Worm (Caenorhabditis elegans) whole organism, L1 larva: Measurements from ENCODE around the gene F11G11.15.

Experiments
- C04F5.9 ChIP-seq: sonication (generic microtip); optimal IDR thresholded peaks from 2 replicates; lab custom pipeline; 2016; ENCODE audit warnings: missing genetic modification characterization, missing compliant biosample characterization
- C16A3.4 ChIP-seq: fragments of 150-350 bp; optimal IDR thresholded peaks from 2 replicates; lab custom pipeline; 2014; ENCODE audit warnings: missing biosample characterization, missing genetic modification characterization
- C34B4.2 ChIP-seq: sonication (generic microtip); optimal IDR thresholded peaks from 2 replicates; lab custom pipeline; 2017; ENCODE audit warnings: mild to moderate bottlenecking, missing genetic modification characterization, missing compliant biosample characterization
- aha-1 ChIP-seq: fragments of 150-350 bp; optimal IDR thresholded peaks from 2 replicates; lab custom pipeline; 2014; ENCODE audit warnings: missing biosample characterization, missing genetic modification characterization
- alr-1 ChIP-seq: fragments of 200-800 bp; sonication (Bioruptor generic); optimal IDR thresholded peaks from 2 replicates; lab custom pipeline; 2018; ENCODE audit warnings: borderline replicate concordance, mild to moderate bottlenecking, missing genetic modification characterization, missing compliant biosample characterization
- ama-1 ChIP-seq: fragments of 150-350 bp; optimal IDR thresholded peaks from 2 replicates; lab custom pipeline; 2014
- blmp-1 ChIP-seq: fragments of 150-350 bp; optimal IDR thresholded peaks from 2 replicates; lab custom pipeline; 2014; ENCODE audit warnings: missing biosample characterization, missing genetic modification characterization
- ceh-8 ChIP-seq: fragments of 200-800 bp; sonication (Bioruptor generic); optimal IDR thresholded peaks from 2 replicates; lab custom pipeline; 2018; ENCODE audit warnings: mild to moderate bottlenecking, missing genetic modification characterization, moderate library complexity, missing compliant biosample characterization
- ceh-88 ChIP-seq: fragments of 200-800 bp; sonication (Bioruptor generic); IDR thresholded peaks from 2 replicates; pipeline ENCODE4 v1.3.6; 2022; ENCODE audit warnings: missing genetic modification characterization, missing compliant biosample characterization
- ceh-90 ChIP-seq: sonication (generic microtip); optimal IDR thresholded peaks from 2 replicates; lab custom pipeline; 2016; ENCODE audit warnings: missing genetic modification characterization, missing compliant biosample characterization
- ces-1 ChIP-seq: fragments of 150-350 bp; optimal IDR thresholded peaks from 2 replicates; lab custom pipeline; 2014; ENCODE audit warnings: missing biosample characterization, missing genetic modification reagents, missing genetic modification characterization
- efl-1 ChIP-seq, 4 experiments: fragments of 150-350 bp; optimal IDR thresholded peaks in 3 of 4; peaks in 1 of 4; 1 replicate in 1 of 4; 2 replicates in 3 of 4; lab custom pipeline; 2014; ENCODE audit warnings: missing biosample characterization in 2 of 4, missing genetic modification characterization in 2 of 4, missing genetic modification reagents in 2 of 4
- egl-27 ChIP-seq, 2 experiments: fragments of 150-350 bp in 1 of 2; sonication (generic microtip); optimal IDR thresholded peaks; 3 replicates each; lab custom pipeline; 2017 to 2018; ENCODE audit warnings: missing biosample characterization in 2 of 2, missing genetic modification characterization in 2 of 2, missing genetic modification reagents in 2 of 2
- elt-2 ChIP-seq: sonication (generic microtip); optimal IDR thresholded peaks from 2 replicates; lab custom pipeline; 2016; ENCODE audit warnings: missing genetic modification characterization, mild to moderate bottlenecking, inconsistent platforms, missing compliant biosample characterization, missing genetic modification reagents
- elt-3 ChIP-seq, 6 experiments: fragments of 150-350 bp in 1 of 6; sonication (generic microtip); optimal IDR thresholded peaks; 2 replicates each; lab custom pipeline; 2017 to 2018; ENCODE audit warnings: missing biosample characterization in 6 of 6, missing genetic modification characterization in 6 of 6, inconsistent platforms in 1 of 6
- fkh-10 ChIP-seq: sonication (generic microtip); optimal IDR thresholded peaks from 2 replicates; lab custom pipeline; 2017; ENCODE audit warnings: missing biosample characterization, missing genetic modification reagents, missing genetic modification characterization
- fkh-8 ChIP-seq: sonication (generic microtip); optimal IDR thresholded peaks from 2 replicates; lab custom pipeline; 2016; ENCODE audit warnings: mild to moderate bottlenecking, missing genetic modification characterization, missing compliant biosample characterization
- fos-1 ChIP-seq: fragments of 150-350 bp; optimal IDR thresholded peaks from 2 replicates; lab custom pipeline; 2014; ENCODE audit warnings: missing biosample characterization, missing genetic modification characterization
- grh-1 ChIP-seq: fragments of 200-800 bp; sonication (Bioruptor generic); IDR thresholded peaks from 2 replicates; pipeline ENCODE4 v1.3.6; 2022; ENCODE audit warnings: missing genetic modification reagents, missing genetic modification characterization, missing compliant biosample characterization
- hpl-2 ChIP-seq: fragments of 150-350 bp; optimal IDR thresholded peaks from 2 replicates; lab custom pipeline; 2014; ENCODE audit warnings: missing biosample characterization, missing genetic modification reagents, missing genetic modification characterization
- irx-1 ChIP-seq: sonication (generic microtip); optimal IDR thresholded peaks from 2 replicates; lab custom pipeline; 2016; ENCODE audit warnings: missing genetic modification characterization, missing compliant biosample characterization
- isw-1 ChIP-seq: fragments of 200-800 bp; sonication (Bioruptor generic); IDR thresholded peaks from 2 replicates; pipeline ENCODE4 v1.3.6; 2022; ENCODE audit warnings: missing genetic modification characterization, missing compliant biosample characterization
- lin-13 ChIP-seq: fragments of 150-350 bp; optimal IDR thresholded peaks from 2 replicates; lab custom pipeline; 2014; ENCODE audit warnings: missing biosample characterization, missing genetic modification reagents, missing genetic modification characterization
- lin-14 ChIP-seq: fragments of 200-800 bp; sonication (Bioruptor generic); optimal IDR thresholded peaks from 2 replicates; lab custom pipeline; 2018; ENCODE audit warnings: mild to moderate bottlenecking, missing genetic modification characterization, moderate library complexity, missing compliant biosample characterization
- lin-15B ChIP-seq: fragments of 150-350 bp; sonication (generic microtip); optimal IDR thresholded peaks from 3 replicates; lab custom pipeline; 2014; ENCODE audit warnings: missing biosample characterization, missing genetic modification characterization
- lsy-2 ChIP-seq, 2 experiments: fragments of 150-350 bp; optimal IDR thresholded peaks; 2 replicates each; lab custom pipeline; 2014; ENCODE audit warnings: missing biosample characterization in 2 of 2, missing genetic modification characterization in 2 of 2
- mab-9 ChIP-seq: fragments of 200-800 bp; sonication (Bioruptor generic); IDR thresholded peaks from 2 replicates; pipeline ENCODE4 v1.3.6; 2022; ENCODE audit warnings: missing genetic modification reagents, missing genetic modification characterization, missing compliant biosample characterization
- mdl-1 ChIP-seq, 2 experiments: fragments of 150-350 bp; optimal IDR thresholded peaks; 2 replicates each; lab custom pipeline; 2014 to 2017; ENCODE audit warnings: missing biosample characterization in 2 of 2, missing genetic modification characterization in 2 of 2, inconsistent platforms in 1 of 2
- mep-1 ChIP-seq: fragments of 150-350 bp; optimal IDR thresholded peaks from 2 replicates; lab custom pipeline; 2014; ENCODE audit warnings: missing biosample characterization, missing genetic modification characterization
- nhr-11 ChIP-seq: fragments of 150-350 bp; optimal IDR thresholded peaks from 2 replicates; lab custom pipeline; 2014; ENCODE audit warnings: missing biosample characterization, missing genetic modification characterization
- nhr-12 ChIP-seq: sonication (generic microtip); optimal IDR thresholded peaks from 2 replicates; lab custom pipeline; 2017; ENCODE audit warnings: missing biosample characterization, missing genetic modification characterization
- nhr-19 ChIP-seq: fragments of 200-800 bp; sonication (Bioruptor generic); conservative IDR thresholded peaks from 2 replicates; pipeline ENCODE4 v1.3.6; 2022; ENCODE audit warnings: missing genetic modification characterization, missing compliant biosample characterization
- nhr-20 ChIP-seq: sonication (generic microtip); optimal IDR thresholded peaks from 2 replicates; lab custom pipeline; 2016; ENCODE audit warnings: mild to moderate bottlenecking, missing genetic modification characterization, missing compliant biosample characterization
- nhr-237 ChIP-seq: fragments of 150-350 bp; optimal IDR thresholded peaks from 2 replicates; lab custom pipeline; 2014; ENCODE audit warnings: missing biosample characterization, missing genetic modification characterization
- nhr-28 ChIP-seq: fragments of 150-350 bp; optimal IDR thresholded peaks from 2 replicates; lab custom pipeline; 2014; ENCODE audit warnings: missing biosample characterization, missing genetic modification characterization
- nhr-47 ChIP-seq: sonication (generic microtip); optimal IDR thresholded peaks from 2 replicates; lab custom pipeline; 2016; ENCODE audit warnings: mild to moderate bottlenecking, missing genetic modification characterization, moderate library complexity, missing compliant biosample characterization
- nhr-71 ChIP-seq: sonication (generic microtip); optimal IDR thresholded peaks from 2 replicates; lab custom pipeline; 2016; ENCODE audit warnings: mild to moderate bottlenecking, missing genetic modification characterization, moderate library complexity, missing compliant biosample characterization
- nhr-84 ChIP-seq: sonication (generic microtip); optimal IDR thresholded peaks from 2 replicates; lab custom pipeline; 2017; ENCODE audit warnings: missing biosample characterization, missing genetic modification characterization
- nhr-90 ChIP-seq: sonication (generic microtip); optimal IDR thresholded peaks from 2 replicates; lab custom pipeline; 2016; ENCODE audit warnings: mild to moderate bottlenecking, missing genetic modification characterization, missing compliant biosample characterization; ENCODE audit not compliant: poor library complexity
- pqm-1 ChIP-seq: sonication (generic microtip); optimal IDR thresholded peaks from 3 replicates; lab custom pipeline; 2017; ENCODE audit warnings: missing biosample characterization, missing genetic modification characterization
- rnt-1 ChIP-seq: sonication (generic microtip); optimal IDR thresholded peaks from 2 replicates; lab custom pipeline; 2016; ENCODE audit warnings: mild to moderate bottlenecking, missing genetic modification characterization, moderate library complexity, missing compliant biosample characterization
- snpc-4 ChIP-seq: fragments of 150-350 bp; optimal IDR thresholded peaks from 2 replicates; lab custom pipeline; 2014; ENCODE audit warnings: missing biosample characterization, missing genetic modification characterization
- sup-37 ChIP-seq: fragments of 200-800 bp; sonication (Bioruptor generic); optimal IDR thresholded peaks from 2 replicates; lab custom pipeline; 2018; ENCODE audit warnings: mild to moderate bottlenecking, missing genetic modification characterization, missing compliant biosample characterization
- swsn-7 ChIP-seq: sonication (generic microtip); optimal IDR thresholded peaks from 2 replicates; lab custom pipeline; 2016; ENCODE audit warnings: missing genetic modification characterization, missing compliant biosample characterization
- tbx-2 ChIP-seq: sonication (generic microtip); optimal IDR thresholded peaks from 2 replicates; lab custom pipeline; 2016; ENCODE audit warnings: missing genetic modification characterization, missing compliant biosample characterization
- unc-130 ChIP-seq: fragments of 150-350 bp; optimal IDR thresholded peaks from 2 replicates; lab custom pipeline; 2017; ENCODE audit warnings: missing biosample characterization, missing genetic modification characterization, inconsistent platforms
- unc-62 ChIP-seq: fragments of 150-350 bp; optimal IDR thresholded peaks from 2 replicates; lab custom pipeline; 2014; ENCODE audit warnings: missing biosample characterization, missing genetic modification reagents, missing genetic modification characterization
- unc-98 ChIP-seq: fragments of 200-800 bp; sonication (Bioruptor generic); IDR thresholded peaks from 2 replicates; pipeline ENCODE4 v1.3.6; 2022; ENCODE audit warnings: missing genetic modification characterization, missing compliant biosample characterization
- vab-15 ChIP-seq: sonication (generic microtip); optimal IDR thresholded peaks from 2 replicates; lab custom pipeline; 2017; ENCODE audit warnings: missing genotype, mild to moderate bottlenecking, missing genetic modification characterization, missing compliant biosample characterization
- zag-1 ChIP-seq: fragments of 150-350 bp; optimal IDR thresholded peaks from 2 replicates; lab custom pipeline; 2014; ENCODE audit warnings: missing biosample characterization, missing genetic modification characterization
- ztf-11 ChIP-seq, 2 experiments: sonication (generic microtip); optimal IDR thresholded peaks; 2 replicates each; lab custom pipeline; 2016 to 2017; ENCODE audit warnings: missing genetic modification characterization in 2 of 2, missing biosample characterization in 1 of 2, missing compliant biosample characterization in 1 of 2

F11G11.15 gene

DNA sequence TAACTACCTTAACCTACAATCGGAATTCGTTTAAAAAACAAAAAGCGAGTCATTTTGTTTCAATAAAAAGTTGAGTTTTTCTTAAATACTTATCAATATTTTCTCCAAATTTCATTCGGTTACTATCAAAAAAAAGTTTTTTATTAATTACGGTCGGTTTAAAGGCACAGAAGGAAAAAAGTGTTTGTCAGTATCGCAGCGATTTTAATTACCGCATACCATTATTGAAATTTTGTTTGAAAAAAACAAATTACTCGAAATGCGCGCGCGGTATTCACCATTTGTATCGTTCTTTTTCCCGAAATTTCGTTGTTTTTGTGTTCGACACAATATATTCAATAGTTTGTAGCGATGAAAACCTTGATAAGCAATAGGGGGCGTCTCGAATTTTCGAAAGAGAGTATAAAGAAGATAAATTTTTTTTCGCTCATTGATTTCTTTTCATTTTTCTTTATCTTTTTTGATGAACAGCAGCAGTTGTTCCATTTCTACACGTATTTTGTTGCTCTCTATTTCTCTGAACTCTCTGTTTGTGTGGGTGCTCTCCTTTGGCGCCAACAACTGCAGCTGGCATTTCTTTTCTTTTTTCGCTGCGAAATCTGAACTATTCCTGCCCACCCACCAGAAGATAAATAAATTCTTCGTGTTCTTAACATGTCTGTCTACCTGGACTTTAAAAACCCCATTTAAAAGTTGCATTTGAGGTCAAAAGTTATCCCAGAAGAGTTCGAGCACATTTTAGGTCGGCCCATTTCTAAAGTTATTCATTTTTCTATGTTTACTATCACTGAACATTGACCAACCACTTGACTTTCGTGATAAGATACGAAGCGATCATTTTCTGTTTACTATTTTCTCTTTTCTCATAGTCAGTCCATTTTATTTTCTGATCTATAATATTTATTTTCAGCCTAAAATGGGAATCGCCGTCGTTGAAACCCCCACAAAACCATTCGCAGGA, 14.2 kb downstream of the F11G11.15 start, which contains the start of gene pgm-1 (continued):
- TF ChIP-seq hpl-2 (no peak), ceh-90 (tag; lab: Kevin White, UChicago) (no peak), nhr-11 (tag; lab: Kevin White, UChicago) (no peak), C16A3.4 (peak; percentile 7), lin-13 (GFP tag; lab: Kevin White, UChicago) (no peak), irx-1 (tag; lab: Kevin White, UChicago) (no peak), lsy-2 (tag; optimal IDR thresholded peaks at IDR 0.05; lab: Kevin White, UChicago) (peak; percentile 7 to 51), C04F5.9 (tag; lab: Kevin White, UChicago) (no peak), snpc-4 (tag; lab: Kevin White, UChicago) (no peak), swsn-7 (tag; lab: Kevin White, UChicago) (peak; percentile 7), unc-62 (GFP tag; lab: Kevin White, UChicago) (no peak), zag-1 (tag; lab: Kevin White, UChicago) (no peak), lin-14 (GFP tag; lab: Kevin White, UChicago) (peak; percentile 90), nhr-84 (tag; lab: Kevin White, UChicago) (no peak), grh-1 (no peak), ama-1 (no peak), alr-1 (tag; lab: Kevin White, UChicago) (no peak), fkh-10 (GFP tag; lab: Kevin White, UChicago) (no peak), unc-130 (tag; lab: Kevin White, UChicago) (peak; percentile 14), tbx-2 (tag; lab: Kevin White, UChicago) (no peak), isw-1 (no peak), mab-9 (GFP tag; lab: Robert Waterston, UW) (no peak), ceh-8 (GFP tag; lab: Kevin White, UChicago) (no peak), sup-37 (GFP tag; lab: Kevin White, UChicago) (no peak), pqm-1 (tag; lab: Kevin White, UChicago) (no peak), rnt-1 (peak; percentile 58), fos-1 (tag; lab: Kevin White, UChicago) (no peak), nhr-12 (tag; lab: Kevin White, UChicago) (no peak), elt-2 (tag; lab: Kevin White, UChicago) (peak; percentile 45), efl-1 (optimal IDR thresholded peaks at IDR 0.05; lab: Kevin White, UChicago) (peak; percentile 26 to 35), efl-1 (GFP tag; optimal IDR thresholded peaks at IDR 0.05 in 1 of 2; lab: Kevin White, UChicago) (no peak), C34B4.2 (no peak), nhr-71 (tag; lab: Kevin White, UChicago) (peak; percentile 70), nhr-19 (GFP tag; lab: Robert Waterston, UW) (peak; percentile 26; the same call in 1 of the 2 replicates), ceh-88 (GFP tag; lab: Robert Waterston, UW) (no peak), lin-15B (tag; lab: Kevin White, UChicago) (no peak), vab-15 (tag; lab: Kevin White, UChicago) (no peak), fkh-8 (tag; lab: Kevin White, UChicago) (no peak), nhr-20 (tag; lab: Kevin White, UChicago) (peak; percentile 42), blmp-1 (tag; lab: Kevin White, UChicago) (peak; percentile 25), mep-1 (tag; lab: Kevin White, UChicago) (peak; percentile 27), nhr-47 (tag; lab: Kevin White, UChicago) (no peak), ces-1 (GFP tag; lab: Kevin White, UChicago) (no peak), mdl-1 (tag; optimal IDR thresholded peaks at IDR 0.05; lab: Kevin White, UChicago) (no peak), nhr-28 (no peak), nhr-237 (no peak), ztf-11 (tag; optimal IDR thresholded peaks at IDR 0.05; lab: Kevin White, UChicago) (no peak), elt-3 (tag; optimal IDR thresholded peaks at IDR 0.05; lab: Kevin White, UChicago) (peak in 1 of 6 experiments; percentile 46), unc-98 (no peak), egl-27 (tag; optimal IDR thresholded peaks at IDR 0.05; lab: Kevin White, UChicago) (no peak), nhr-90 (tag; lab: Kevin White, UChicago) (no peak), aha-1 (no peak)
